Worm (Caenorhabditis elegans) whole organism, late embryonic: ENCODE measurements around the gene col-113.

ENCODE experiments used
- ama-1 ChIP-seq: fragments of 150-350 bp; optimal IDR thresholded peaks from 2 replicates; lab custom pipeline; 2014
- ceh-24 ChIP-seq: sonication (generic microtip); optimal IDR thresholded peaks from 2 replicates; lab custom pipeline; 2016; ENCODE audit warnings: mild to moderate bottlenecking, missing genetic modification characterization, missing compliant biosample characterization
- dve-1 ChIP-seq: sonication (generic microtip); optimal IDR thresholded peaks from 2 replicates; lab custom pipeline; 2017; ENCODE audit warnings: antibody characterized with exemption, mild to moderate bottlenecking, missing genetic modification characterization, missing compliant biosample characterization
- lin-11 ChIP-seq: fragments of 200-800 bp; sonication (Bioruptor generic); optimal IDR thresholded peaks from 2 replicates; lab custom pipeline; 2018; ENCODE audit warnings: mild to moderate bottlenecking, missing genetic modification characterization, missing compliant biosample characterization
- mec-3 ChIP-seq: sonication (generic microtip); optimal IDR thresholded peaks from 2 replicates; lab custom pipeline; 2016; ENCODE audit warnings: borderline replicate concordance, missing genetic modification characterization, missing compliant biosample characterization
- ref-2 ChIP-seq: sonication (generic microtip); optimal IDR thresholded peaks from 2 replicates; lab custom pipeline; 2016; ENCODE audit warnings: missing genetic modification characterization, missing compliant biosample characterization

DNA sequence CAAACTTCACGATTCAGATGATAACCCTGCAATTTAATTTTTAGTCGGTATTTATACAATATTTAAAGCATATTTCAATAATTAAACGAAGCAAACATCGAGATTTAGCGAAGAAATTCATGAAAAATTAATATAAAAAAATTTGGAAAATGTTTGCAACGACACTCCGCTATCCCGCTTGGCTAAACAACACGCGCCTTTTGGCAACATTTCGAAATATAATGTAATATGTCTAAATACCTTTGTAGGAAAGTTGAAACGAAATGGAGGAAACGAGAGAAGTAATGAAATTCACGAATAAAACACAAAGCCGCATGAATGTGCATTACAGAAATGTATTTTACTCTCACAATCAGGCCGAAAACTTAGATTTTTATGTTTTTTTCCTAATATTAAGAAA, 13.4 kb upstream of the col-113 start, which contains the start of gene rpc-1:
- TF ChIP-seq ama-1, result no peak
- no peak for TF ChIP-seq mec-3 (tag; lab: Kevin White, UChicago)
- no peak for TF ChIP-seq ceh-24 (tag; lab: Kevin White, UChicago)
- TF ChIP-seq lin-11, result no peak
- no peak for TF ChIP-seq ref-2
- no peak for TF ChIP-seq dve-1 (tag; lab: Kevin White, UChicago)
